Worm (Caenorhabditis elegans): ENCODE measurements around the gene sfxn-1.2.

DNA sequence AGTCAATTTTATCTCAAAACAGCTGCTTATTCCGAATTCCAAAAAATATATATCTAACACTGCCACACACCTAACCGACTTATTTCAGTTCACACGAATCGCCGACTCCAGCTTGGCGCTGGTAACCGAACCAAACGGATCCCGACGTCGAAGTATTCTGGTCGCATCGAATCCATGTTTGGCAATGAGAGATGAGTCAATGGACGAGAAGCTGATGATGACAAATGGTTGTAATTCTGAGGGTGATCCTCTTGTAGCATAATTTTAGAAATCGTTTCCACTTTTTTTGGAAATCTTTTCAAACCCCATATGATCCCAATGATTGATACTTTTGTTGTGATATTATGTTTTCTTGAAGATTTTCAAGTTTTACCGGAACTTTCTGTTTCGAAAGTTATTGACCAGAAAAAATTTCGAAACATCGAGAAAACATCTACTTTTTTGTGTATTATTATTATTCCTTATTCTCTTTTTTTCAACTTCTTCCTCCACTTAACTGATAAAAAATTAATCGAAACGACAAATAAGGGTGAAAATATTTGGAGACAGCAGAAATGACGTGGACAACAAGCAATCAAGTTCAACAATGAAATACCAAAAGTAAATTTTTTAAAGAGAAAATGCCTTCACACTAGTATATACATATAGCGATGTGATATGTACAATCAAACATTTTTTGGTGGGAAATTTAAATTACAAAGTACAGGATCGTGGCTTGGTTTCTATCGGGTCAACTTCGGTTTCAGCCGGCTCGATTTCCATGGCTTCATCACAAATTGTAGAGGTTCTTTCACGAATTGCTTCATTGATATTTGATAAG, 35.8 kb upstream of the sfxn-1.2 start:
- no peak for TF ChIP-seq Y53F4B.3 (GFP tag; IDR thresholded peaks at IDR 0.05)
- peak; percentile 31 for TF ChIP-seq ama-1 (optimal IDR thresholded peaks at IDR 0.05)
- no peak for TF ChIP-seq ama-1 (GFP tag; optimal IDR thresholded peaks at IDR 0.05)
- TF ChIP-seq atf-7 (tag; optimal IDR thresholded peaks at IDR 0.05) = peak; percentile 80

Data from whole organism, young adult.